Worm (Caenorhabditis elegans) whole organism, midembryonic: Measurements from ENCODE around the gene F37C12.14.

ENCODE experiments used
- T22C8.4 ChIP-seq: fragments of 200-800 bp; sonication (Bioruptor generic); IDR thresholded peaks from 2 replicates; pipeline ENCODE4 v1.3.6; 2022; ENCODE audit warnings: missing genetic modification characterization, missing compliant biosample characterization
- flt-1 ChIP-seq: fragments of 200-800 bp; sonication (Bioruptor generic); IDR thresholded peaks from 2 replicates; pipeline ENCODE4 v1.3.6; 2022; ENCODE audit warnings: missing genetic modification characterization, missing compliant biosample characterization
- klf-2 ChIP-seq: fragments of 200-800 bp; sonication (Bioruptor generic); conservative IDR thresholded peaks from 2 replicates; pipeline ENCODE4 v1.3.6; 2022; ENCODE audit warnings: missing genetic modification reagents, missing genetic modification characterization, missing compliant biosample characterization
- med-1 ChIP-seq: sonication (generic microtip); optimal IDR thresholded peaks from 2 replicates; lab custom pipeline; 2017; ENCODE audit warnings: missing genetic modification characterization, mild to moderate bottlenecking, missing compliant biosample characterization, antibody characterized with exemption, missing genetic modification reagents; ENCODE audit not compliant: insufficient read depth
- ref-1 ChIP-seq: fragments of 200-800 bp; sonication (Bioruptor generic); conservative IDR thresholded peaks from 2 replicates; pipeline ENCODE4 v1.3.6; 2022; ENCODE audit warnings: missing genetic modification reagents, missing genetic modification characterization, missing compliant biosample characterization
- tab-1 ChIP-seq: fragments of 200-800 bp; sonication (Bioruptor generic); IDR thresholded peaks from 2 replicates; pipeline ENCODE4 v1.3.6; 2022; ENCODE audit warnings: missing genetic modification characterization, missing compliant biosample characterization
- ztf-23 ChIP-seq: fragments of 200-800 bp; sonication (Bioruptor generic); IDR thresholded peaks from 2 replicates; pipeline ENCODE4 v1.3.6; 2022; ENCODE audit warnings: missing genetic modification reagents, missing genetic modification characterization, missing compliant biosample characterization
- ztf-29 ChIP-seq: fragments of 200-800 bp; sonication (Bioruptor generic); IDR thresholded peaks from 2 replicates; pipeline ENCODE4 v1.3.6; 2022; ENCODE audit warnings: missing genetic modification reagents, missing genetic modification characterization, missing compliant biosample characterization

- TF ChIP-seq klf-2 (GFP tag; lab: Robert Waterston, UW) = no peak
- no peak for TF ChIP-seq T22C8.4
- TF ChIP-seq tab-1 (GFP tag; lab: Robert Waterston, UW) = no peak
- no peak for TF ChIP-seq ref-1 (GFP tag; lab: Robert Waterston, UW)
- no peak for TF ChIP-seq ztf-23
- no peak for TF ChIP-seq ztf-29 (GFP tag; lab: Robert Waterston, UW)
- TF ChIP-seq flt-1 (GFP tag; lab: Robert Waterston, UW) = no peak
- no peak for TF ChIP-seq med-1
Measured at ce11 chrIII:7215532-7215931, 30.2 kb upstream of the F37C12.14 start.
